Worm (Caenorhabditis elegans) whole organism, mixed stage, embryonic: ENCODE data around the gene B0496.6.
"Not testable (repeated sequence)": the region's sequence is repeated elsewhere in the genome, so short reads cannot be mapped to it uniquely, and the experiment has no call there.

Experiments
- M03D4.4 ChIP-seq: sonication (generic microtip); optimal IDR thresholded peaks from 2 replicates; lab custom pipeline; 2017; ENCODE audit warnings: mild to moderate bottlenecking, missing genetic modification characterization, missing compliant biosample characterization
- blmp-1 ChIP-seq: fragments of 150-350 bp; optimal IDR thresholded peaks from 2 replicates; lab custom pipeline; 2014; ENCODE audit warnings: missing biosample characterization, missing genetic modification characterization
- ceh-39 ChIP-seq: fragments of 150-350 bp; optimal IDR thresholded peaks from 2 replicates; lab custom pipeline; 2014; ENCODE audit warnings: missing biosample characterization, missing genetic modification characterization
- ceh-43 ChIP-seq: fragments of 200-800 bp; sonication (Bioruptor generic); optimal IDR thresholded peaks from 2 replicates; lab custom pipeline; 2018; ENCODE audit warnings: mild to moderate bottlenecking, missing genetic modification characterization, moderate library complexity, missing compliant biosample characterization
- ceh-83 ChIP-seq: fragments of 200-800 bp; sonication (Bioruptor generic); optimal IDR thresholded peaks from 2 replicates; lab custom pipeline; 2018; ENCODE audit warnings: mild to moderate bottlenecking, missing genetic modification characterization, missing compliant biosample characterization
- ces-1 ChIP-seq: fragments of 150-350 bp; optimal IDR thresholded peaks from 2 replicates; lab custom pipeline; 2014; ENCODE audit warnings: missing biosample characterization, missing genetic modification reagents, missing genetic modification characterization
- cnd-1 ChIP-seq: fragments of 200-800 bp; sonication (Bioruptor generic); optimal IDR thresholded peaks from 2 replicates; lab custom pipeline; 2018; ENCODE audit warnings: mild to moderate bottlenecking, missing genetic modification characterization, missing compliant biosample characterization
- drap-1 ChIP-seq: fragments of 200-800 bp; sonication (Bioruptor generic); optimal IDR thresholded peaks from 3 replicates; lab custom pipeline; 2018; ENCODE audit warnings: mild to moderate bottlenecking, missing genetic modification characterization, missing compliant biosample characterization
- elt-1 ChIP-seq: sonication (generic microtip); optimal IDR thresholded peaks from 2 replicates; lab custom pipeline; 2017; ENCODE audit warnings: missing genetic modification characterization, mild to moderate bottlenecking, missing compliant biosample characterization, antibody characterized with exemption, moderate library complexity, borderline replicate concordance; ENCODE audit not compliant: insufficient read depth
- flh-1 ChIP-seq: fragments of 200-800 bp; sonication (Bioruptor generic); optimal IDR thresholded peaks from 2 replicates; lab custom pipeline; 2018; ENCODE audit warnings: mild to moderate bottlenecking, missing genetic modification characterization, moderate library complexity, missing compliant biosample characterization
- ham-2 ChIP-seq: fragments of 200-800 bp; sonication (Bioruptor generic); optimal IDR thresholded peaks from 2 replicates; lab custom pipeline; 2018; ENCODE audit warnings: mild to moderate bottlenecking, missing genetic modification characterization, missing compliant biosample characterization
- hlh-1 ChIP-seq: fragments of 150-350 bp; optimal IDR thresholded peaks from 2 replicates; lab custom pipeline; 2014; ENCODE audit warnings: missing biosample characterization, missing genetic modification reagents, missing genetic modification characterization
- lin-13 ChIP-seq: fragments of 150-350 bp; optimal IDR thresholded peaks from 2 replicates; lab custom pipeline; 2014; ENCODE audit warnings: missing biosample characterization, missing genetic modification characterization
- lin-32 ChIP-seq: fragments of 200-800 bp; sonication (Bioruptor generic); optimal IDR thresholded peaks from 2 replicates; lab custom pipeline; 2018; ENCODE audit warnings: mild to moderate bottlenecking, missing genetic modification characterization, missing compliant biosample characterization
- mab-5 ChIP-seq: fragments of 150-350 bp; optimal IDR thresholded peaks from 2 replicates; lab custom pipeline; 2014; ENCODE audit warnings: missing biosample characterization, missing genetic modification characterization
- mep-1 ChIP-seq: fragments of 150-350 bp; optimal IDR thresholded peaks from 2 replicates; lab custom pipeline; 2017; ENCODE audit warnings: missing biosample characterization, missing genetic modification reagents, missing genetic modification characterization, inconsistent platforms
- mls-2 ChIP-seq: sonication (generic microtip); optimal IDR thresholded peaks from 2 replicates; lab custom pipeline; 2016; ENCODE audit warnings: mild to moderate bottlenecking, missing genetic modification characterization, moderate library complexity, missing compliant biosample characterization
- nhr-12 ChIP-seq: fragments of 150-350 bp; optimal IDR thresholded peaks from 2 replicates; lab custom pipeline; 2014; ENCODE audit warnings: missing biosample characterization, missing genetic modification characterization
- nhr-2 ChIP-seq: fragments of 150-350 bp; optimal IDR thresholded peaks from 2 replicates; lab custom pipeline; 2014; ENCODE audit warnings: missing biosample characterization, missing genetic modification characterization
- nhr-237 ChIP-seq: fragments of 150-350 bp; optimal IDR thresholded peaks from 2 replicates; lab custom pipeline; 2014; ENCODE audit warnings: missing biosample characterization, missing genetic modification characterization
- nhr-28 ChIP-seq: fragments of 150-350 bp; optimal IDR thresholded peaks from 2 replicates; lab custom pipeline; 2014; ENCODE audit warnings: missing biosample characterization, missing genetic modification characterization
- nhr-76 ChIP-seq: sonication (generic microtip); optimal IDR thresholded peaks from 2 replicates; lab custom pipeline; 2017; ENCODE audit warnings: missing biosample characterization, missing genetic modification characterization
- pha-4 ChIP-seq: fragments of 150-350 bp; optimal IDR thresholded peaks from 2 replicates; lab custom pipeline; 2018; ENCODE audit warnings: missing biosample characterization, missing genetic modification reagents, missing genetic modification characterization
- sem-2 ChIP-seq: fragments of 200-800 bp; sonication (Bioruptor generic); optimal IDR thresholded peaks from 2 replicates; lab custom pipeline; 2018; ENCODE audit warnings: mild to moderate bottlenecking, missing genetic modification characterization, missing compliant biosample characterization
- snpc-4 ChIP-seq: fragments of 150-350 bp; optimal IDR thresholded peaks from 2 replicates; lab custom pipeline; 2014; ENCODE audit warnings: missing biosample characterization, missing genetic modification characterization
- sptf-1 ChIP-seq: sonication (generic microtip); optimal IDR thresholded peaks from 2 replicates; lab custom pipeline; 2017; ENCODE audit warnings: mild to moderate bottlenecking, missing genetic modification characterization, moderate library complexity, missing compliant biosample characterization
- tbx-8 ChIP-seq: fragments of 200-800 bp; sonication (Bioruptor generic); optimal IDR thresholded peaks from 2 replicates; lab custom pipeline; 2018; ENCODE audit warnings: mild to moderate bottlenecking, missing genetic modification characterization, moderate library complexity, missing compliant biosample characterization
- unc-120 ChIP-seq: sonication (generic microtip); optimal IDR thresholded peaks from 2 replicates; lab custom pipeline; 2017; ENCODE audit warnings: missing genetic modification characterization, missing compliant biosample characterization; ENCODE audit not compliant: poor library complexity, severe bottlenecking
- unc-39 ChIP-seq: fragments of 150-350 bp; optimal IDR thresholded peaks from 2 replicates; lab custom pipeline; 2014; ENCODE audit warnings: missing biosample characterization, missing genetic modification characterization
- unc-62 ChIP-seq: fragments of 150-350 bp; optimal IDR thresholded peaks from 2 replicates; lab custom pipeline; 2014; ENCODE audit warnings: missing biosample characterization, missing genetic modification reagents, missing genetic modification characterization
- zip-8 ChIP-seq: fragments of 150-350 bp; optimal IDR thresholded peaks from 2 replicates; lab custom pipeline; 2014; ENCODE audit warnings: missing biosample characterization, missing genetic modification characterization
- ztf-11 ChIP-seq: fragments of 150-350 bp; optimal IDR thresholded peaks from 2 replicates; lab custom pipeline; 2014; ENCODE audit warnings: missing biosample characterization, missing genetic modification characterization

B0496.6 gene

ce11 chrIV:7418818-7419217 lies at the start of gene B0496.6:
Gene B0496.6, plus strand, starts transcription at chrIV:7419118.
- TF ChIP-seq mep-1 (no peak), hlh-1 (tag; lab: Kevin White, UChicago) (no peak), nhr-237 (tag; lab: Kevin White, UChicago) (no peak), ceh-43 (GFP tag; lab: Kevin White, UChicago) (no peak), blmp-1 (tag; lab: Kevin White, UChicago) (no peak), ceh-83 (GFP tag; lab: Kevin White, UChicago) (no peak), ces-1 (no peak), lin-32 (no peak), snpc-4 (tag; lab: Kevin White, UChicago) (no peak), sem-2 (GFP tag; lab: Kevin White, UChicago) (no peak), pha-4 (tag; lab: Kevin White, UChicago) (no peak), nhr-76 (tag; lab: Kevin White, UChicago) (no peak), flh-1 (GFP tag; lab: Kevin White, UChicago) (no peak), unc-39 (tag; lab: Kevin White, UChicago) (no peak), M03D4.4 (tag; lab: Kevin White, UChicago) (no peak), ham-2 (GFP tag; lab: Kevin White, UChicago) (no peak), elt-1 (tag; lab: Kevin White, UChicago) (no peak), drap-1 (GFP tag; lab: Kevin White, UChicago) (no peak), nhr-28 (tag; lab: Kevin White, UChicago) (no peak), zip-8 (tag; lab: Kevin White, UChicago) (no peak)

ce11 chrIV:7374847-7375246 lies 44.1 kb upstream of the B0496.6 start, which contains the start of gene T12B3.3:
Gene T12B3.3, plus strand, starts transcription at chrIV:7375147.
- TF ChIP-seq nhr-12; tbx-8 (GFP tag; lab: Kevin White, UChicago); ceh-43 (GFP tag; lab: Kevin White, UChicago): not testable (repeated sequence)

- no peak for TF ChIP-seq flh-1 (GFP tag; lab: Kevin White, UChicago)
These were observed 42.4 kb upstream of the B0496.6 start, which contains the start of gene T12B3.2 for ce11 chrIV:7376511-7376910. Gene T12B3.2, plus strand, starts transcription at chrIV:7376811.

ce11 chrIV:7381754-7382153 lies 37.2 kb upstream of the B0496.6 start, which contains the start of gene ptp-8:
Gene ptp-8, plus strand, starts transcription at chrIV:7382054.
- TF ChIP-seq flh-1 (GFP tag; lab: Kevin White, UChicago) (no peak), nhr-28 (tag; lab: Kevin White, UChicago) (no peak), nhr-237 (tag; lab: Kevin White, UChicago) (no peak), nhr-12 (no peak), cnd-1 (tag; lab: Kevin White, UChicago) (no peak), mls-2 (tag; lab: Kevin White, UChicago) (no peak), tbx-8 (GFP tag; lab: Kevin White, UChicago) (no peak), drap-1 (GFP tag; lab: Kevin White, UChicago) (no peak), mab-5 (no peak), nhr-76 (tag; lab: Kevin White, UChicago) (no peak), unc-39 (tag; lab: Kevin White, UChicago) (no peak), M03D4.4 (tag; lab: Kevin White, UChicago) (no peak), sptf-1 (tag; lab: Kevin White, UChicago) (no peak), elt-1 (tag; lab: Kevin White, UChicago) (no peak), nhr-2 (tag; lab: Kevin White, UChicago) (no peak), ceh-43 (GFP tag; lab: Kevin White, UChicago) (no peak), snpc-4 (tag; lab: Kevin White, UChicago) (no peak), ceh-83 (GFP tag; lab: Kevin White, UChicago) (no peak), ces-1 (no peak)

- peak; percentile 90 for TF ChIP-seq unc-62 (GFP tag; lab: Kevin White, UChicago)
- TF ChIP-seq unc-120 (tag; lab: Kevin White, UChicago): peak; percentile 61
- peak; percentile 53 for TF ChIP-seq pha-4 (tag; lab: Kevin White, UChicago)
- peak; percentile 60 for TF ChIP-seq ham-2 (GFP tag; lab: Kevin White, UChicago)
- no peak for TF ChIP-seq ceh-39 (tag; lab: Kevin White, UChicago)
- TF ChIP-seq mep-1: peak; percentile 33
- TF ChIP-seq sptf-1 (tag; lab: Kevin White, UChicago): peak; percentile 41
- TF ChIP-seq lin-13 (tag; lab: Kevin White, UChicago): peak; percentile 21
- TF ChIP-seq nhr-237 (tag; lab: Kevin White, UChicago): peak; percentile 41
- TF ChIP-seq elt-1 (tag; lab: Kevin White, UChicago): no peak
- TF ChIP-seq ceh-43 (GFP tag; lab: Kevin White, UChicago): no peak
- TF ChIP-seq drap-1 (GFP tag; lab: Kevin White, UChicago): peak; percentile 34
- no peak for TF ChIP-seq blmp-1 (tag; lab: Kevin White, UChicago)
- TF ChIP-seq mls-2 (tag; lab: Kevin White, UChicago): peak; percentile 76
- no peak for TF ChIP-seq ztf-11 (tag; lab: Kevin White, UChicago)
- TF ChIP-seq lin-32: no peak
- TF ChIP-seq ceh-83 (GFP tag; lab: Kevin White, UChicago): no peak
- TF ChIP-seq ces-1: peak; percentile 83
- no peak for TF ChIP-seq mab-5
These were observed 31.9 kb upstream of the B0496.6 start for ce11 chrIV:7386835-7387551.
